Worm (Caenorhabditis elegans) whole organism, L3 larva: ENCODE results near the gene F27D9.7.

Experiments used
- R02D3.7 ChIP-seq: fragments of 150-350 bp; optimal IDR thresholded peaks from 2 replicates; lab custom pipeline; 2014; ENCODE audit warnings: missing biosample characterization, missing genetic modification characterization
- ZK546.5 ChIP-seq: sonication (generic microtip); optimal IDR thresholded peaks from 2 replicates; lab custom pipeline; 2017; ENCODE audit warnings: missing biosample characterization, missing genetic modification characterization
- aly-2 ChIP-seq: fragments of 150-350 bp; optimal IDR thresholded peaks from 2 replicates; lab custom pipeline; 2014; ENCODE audit warnings: missing biosample characterization, missing genetic modification characterization
- ceh-16 ChIP-seq: sonication (generic microtip); optimal IDR thresholded peaks from 2 replicates; lab custom pipeline; 2017; ENCODE audit warnings: missing biosample characterization, missing genetic modification characterization
- ceh-28 ChIP-seq: fragments of 150-350 bp; optimal IDR thresholded peaks from 2 replicates; lab custom pipeline; 2014; ENCODE audit warnings: missing biosample characterization, missing genetic modification reagents, missing genetic modification characterization
- ceh-82 ChIP-seq: fragments of 150-350 bp; optimal IDR thresholded peaks from 2 replicates; lab custom pipeline; 2014; ENCODE audit warnings: missing biosample characterization, missing genetic modification characterization
- daf-12 ChIP-seq: fragments of 150-350 bp; optimal IDR thresholded peaks from 2 replicates; lab custom pipeline; 2014; ENCODE audit warnings: missing biosample characterization, missing genetic modification reagents, missing genetic modification characterization
- egl-5 ChIP-seq: fragments of 150-350 bp; optimal IDR thresholded peaks from 2 replicates; lab custom pipeline; 2017; ENCODE audit warnings: missing biosample characterization, missing genetic modification reagents, missing genetic modification characterization, inconsistent platforms
- elt-2 ChIP-seq: sonication (generic microtip); optimal IDR thresholded peaks from 2 replicates; lab custom pipeline; 2016; ENCODE audit warnings: missing genetic modification reagents, mild to moderate bottlenecking, missing genetic modification characterization, missing compliant biosample characterization
- eor-1 ChIP-seq, 2 experiments: fragments of 150-350 bp; optimal IDR thresholded peaks; 2 replicates each; lab custom pipeline; 2014 to 2018; ENCODE audit warnings: missing biosample characterization in 2 of 2, missing genetic modification characterization in 2 of 2
- fkh-10 ChIP-seq: sonication (generic microtip); optimal IDR thresholded peaks from 2 replicates; lab custom pipeline; 2017; ENCODE audit warnings: missing biosample characterization, missing genetic modification reagents, missing genetic modification characterization
- fkh-2 ChIP-seq: fragments of 150-350 bp; optimal IDR thresholded peaks from 2 replicates; lab custom pipeline; 2014; ENCODE audit warnings: missing biosample characterization, missing genetic modification reagents, missing genetic modification characterization
- hmg-11 ChIP-seq: sonication (generic microtip); optimal IDR thresholded peaks from 2 replicates; lab custom pipeline; 2016; ENCODE audit warnings: missing genetic modification characterization, missing compliant biosample characterization
- lin-39 ChIP-seq: fragments of 150-350 bp; optimal IDR thresholded peaks from 2 replicates; lab custom pipeline; 2018; ENCODE audit warnings: missing biosample characterization, missing genetic modification reagents, missing genetic modification characterization
- mdl-1 ChIP-seq: fragments of 150-350 bp; optimal IDR thresholded peaks from 2 replicates; lab custom pipeline; 2014; ENCODE audit warnings: missing biosample characterization, missing genetic modification characterization
- nfya-1 ChIP-seq: sonication (generic microtip); optimal IDR thresholded peaks from 2 replicates; lab custom pipeline; 2017; ENCODE audit warnings: missing genetic modification characterization, mild to moderate bottlenecking, missing compliant biosample characterization, antibody characterized with exemption, moderate library complexity; ENCODE audit not compliant: insufficient read depth
- nhr-12 ChIP-seq: fragments of 150-350 bp; optimal IDR thresholded peaks from 2 replicates; lab custom pipeline; 2014; ENCODE audit warnings: missing biosample characterization, missing genetic modification characterization
- nhr-237 ChIP-seq: fragments of 150-350 bp; optimal IDR thresholded peaks from 2 replicates; lab custom pipeline; 2014; ENCODE audit warnings: missing biosample characterization, missing genetic modification characterization
- nhr-25 ChIP-seq: sonication (generic microtip); optimal IDR thresholded peaks from 2 replicates; lab custom pipeline; 2017; ENCODE audit warnings: missing biosample characterization, missing genetic modification characterization
- nhr-43 ChIP-seq: sonication (generic microtip); optimal IDR thresholded peaks from 2 replicates; lab custom pipeline; 2016; ENCODE audit warnings: mild to moderate bottlenecking, missing genetic modification characterization, missing compliant biosample characterization; ENCODE audit not compliant: poor library complexity, severe bottlenecking
- nhr-67 ChIP-seq: fragments of 150-350 bp; optimal IDR thresholded peaks from 2 replicates; lab custom pipeline; 2014; ENCODE audit warnings: missing biosample characterization, missing genetic modification characterization
- nhr-76 ChIP-seq: fragments of 150-350 bp; sonication (generic microtip); optimal IDR thresholded peaks from 5 replicates; lab custom pipeline; 2014; ENCODE audit warnings: missing biosample characterization, missing genetic modification characterization
- nhr-77 ChIP-seq: fragments of 150-350 bp; optimal IDR thresholded peaks from 2 replicates; lab custom pipeline; 2014; ENCODE audit warnings: missing biosample characterization, missing genetic modification characterization
- pha-4 ChIP-seq: fragments of 150-350 bp; optimal IDR thresholded peaks from 2 replicates; lab custom pipeline; 2014; ENCODE audit warnings: missing biosample characterization, missing genetic modification reagents, missing genetic modification characterization
- pqm-1 ChIP-seq: fragments of 150-350 bp; optimal IDR thresholded peaks from 2 replicates; lab custom pipeline; 2017; ENCODE audit warnings: missing biosample characterization, missing genetic modification characterization, inconsistent platforms
- sea-2 ChIP-seq: fragments of 150-350 bp; sonication (generic microtip); optimal IDR thresholded peaks from 4 replicates; lab custom pipeline; 2014; ENCODE audit warnings: missing biosample characterization, missing genetic modification reagents, missing genetic modification characterization
- skn-1 ChIP-seq: fragments of 150-350 bp; optimal IDR thresholded peaks from 2 replicates; lab custom pipeline; 2014; ENCODE audit warnings: missing biosample characterization, missing genetic modification characterization
- snpc-4 ChIP-seq: fragments of 150-350 bp; optimal IDR thresholded peaks from 2 replicates; lab custom pipeline; 2014; ENCODE audit warnings: missing biosample characterization, missing genetic modification characterization
- tbx-2 ChIP-seq: sonication (generic microtip); optimal IDR thresholded peaks from 2 replicates; lab custom pipeline; 2016; ENCODE audit warnings: mild to moderate bottlenecking, missing genetic modification characterization, missing compliant biosample characterization
- unc-39 ChIP-seq: sonication (generic microtip); optimal IDR thresholded peaks from 4 replicates; lab custom pipeline; 2017; ENCODE audit warnings: missing biosample characterization, missing genetic modification characterization
- unc-62 ChIP-seq: fragments of 150-350 bp; sonication (generic microtip); optimal IDR thresholded peaks from 4 replicates; lab custom pipeline; 2014; ENCODE audit warnings: missing biosample characterization, missing genetic modification reagents, missing genetic modification characterization
- zag-1 ChIP-seq: fragments of 150-350 bp; optimal IDR thresholded peaks from 2 replicates; lab custom pipeline; 2014; ENCODE audit warnings: missing biosample characterization, missing genetic modification characterization
- ztf-4 ChIP-seq: fragments of 150-350 bp; optimal IDR thresholded peaks from 2 replicates; lab custom pipeline; 2014; ENCODE audit warnings: missing biosample characterization, missing genetic modification characterization

Gene F27D9.7

ce11 chrX:7681965-7682946 is 11.7 kb upstream of the F27D9.7 start, which contains the start of gene unc-18 (continued):
- TF ChIP-seq egl-5 (tag; lab: Kevin White, UChicago) (no peak), ZK546.5 (no peak), eor-1 (tag; optimal IDR thresholded peaks at IDR 0.05; lab: Kevin White, UChicago) (no peak), ceh-82 (tag; lab: Kevin White, UChicago) (no peak), nhr-25 (tag; lab: Kevin White, UChicago) (no peak), nhr-76 (no peak), fkh-2 (tag; lab: Kevin White, UChicago) (no peak), sea-2 (peak; percentile 46), nhr-77 (no peak), snpc-4 (tag; lab: Kevin White, UChicago) (no peak), hmg-11 (tag; lab: Kevin White, UChicago) (peak; percentile 44), pqm-1 (tag; lab: Kevin White, UChicago) (no peak), unc-62 (GFP tag; lab: Kevin White, UChicago) (peak; percentile 65), elt-2 (tag; lab: Kevin White, UChicago) (no peak), ceh-16 (tag; lab: Kevin White, UChicago) (no peak), unc-39 (no peak), tbx-2 (tag; lab: Kevin White, UChicago) (no peak), skn-1 (no peak)
- TF ChIP-seq, all 47 proteins: peak for 8

- TF ChIP-seq elt-2 (tag; lab: Kevin White, UChicago) (peak; percentile 24), pha-4 (tag; lab: Kevin White, UChicago) (peak; percentile 20), nhr-43 (peak; percentile 56), mdl-1 (tag; lab: Kevin White, UChicago) (no peak), ceh-82 (tag; lab: Kevin White, UChicago) (no peak), aly-2 (tag; lab: Kevin White, UChicago) (no peak), nhr-77 (no peak), lin-39 (tag; lab: Kevin White, UChicago) (peak; percentile 32), nfya-1 (peak; percentile 16)
Observed at ce11 chrX:7680545-7681330, 10.2 kb upstream of the F27D9.7 start, which contains the start of gene stn-2. stn-2 (minus strand) TSS chrX:7680619.

ce11 chrX:7679835-7680234 is 9.3 kb upstream of the F27D9.7 start:
- TF ChIP-seq nfya-1: no peak
- peak; percentile 32 for TF ChIP-seq fkh-10 (GFP tag; lab: Kevin White, UChicago)

- peak; percentile 77 for TF ChIP-seq lin-39 (tag; lab: Kevin White, UChicago)
- TF ChIP-seq nhr-67: no peak
- TF ChIP-seq ceh-82 (tag; lab: Kevin White, UChicago): no peak
- no peak for TF ChIP-seq nhr-237 (tag; lab: Kevin White, UChicago)
- peak; percentile 20 for TF ChIP-seq hmg-11 (tag; lab: Kevin White, UChicago)
- TF ChIP-seq pha-4 (tag; lab: Kevin White, UChicago): no peak
- TF ChIP-seq ceh-16 (tag; lab: Kevin White, UChicago): no peak
- no peak for TF ChIP-seq nhr-77
- TF ChIP-seq nhr-76: no peak
- TF ChIP-seq egl-5 (tag; lab: Kevin White, UChicago): no peak
- TF ChIP-seq nfya-1: peak; percentile 32
- no peak for TF ChIP-seq daf-12
- TF ChIP-seq sea-2: no peak
- TF ChIP-seq R02D3.7 (tag; lab: Kevin White, UChicago): no peak
- no peak for TF ChIP-seq ztf-4 (tag; lab: Kevin White, UChicago)
- TF ChIP-seq zag-1 (tag; lab: Kevin White, UChicago): no peak
- peak; percentile 24 for TF ChIP-seq fkh-10 (GFP tag; lab: Kevin White, UChicago)
- TF ChIP-seq nhr-25 (tag; lab: Kevin White, UChicago): no peak
- TF ChIP-seq nhr-12 (tag; lab: Kevin White, UChicago): no peak
- TF ChIP-seq snpc-4 (tag; lab: Kevin White, UChicago): peak; percentile 4
- no peak for TF ChIP-seq ceh-28 (tag; lab: Kevin White, UChicago)
Observed at ce11 chrX:7678437-7679139, 8.0 kb upstream of the F27D9.7 start.
